Fruit fly (Drosophila melanogaster) whole organism, embryonic: ENCODE measurements around the gene Rbcn-3B.

Experiments used
- Abd-B ChIP-seq: fragments of 200-800 bp; sonication (Bioruptor generic); optimal IDR thresholded peaks from 2 replicates; lab custom pipeline; 2018; ENCODE audit warnings: missing biosample characterization, mild to moderate bottlenecking, missing genetic modification characterization, moderate library complexity
- Ada2b ChIP-seq: fragments of 200-800 bp; sonication (Bioruptor generic); IDR thresholded peaks from 2 replicates; pipeline ENCODE4 v1.3.6; 2022; ENCODE audit warnings: missing biosample characterization, missing genetic modification characterization
- Antp ChIP-seq: fragments of 200-800 bp; sonication (Bioruptor generic); optimal IDR thresholded peaks from 3 replicates; lab custom pipeline; 2016; ENCODE audit warnings: missing biosample characterization, missing genetic modification characterization
- B-H2 ChIP-seq: fragments of 200-800 bp; sonication (Bioruptor generic); optimal IDR thresholded peaks from 2 replicates; lab custom pipeline; 2018; ENCODE audit warnings: missing biosample characterization, mild to moderate bottlenecking, missing genetic modification characterization
- Bgb ChIP-seq: fragments of 200-800 bp; sonication (Bioruptor generic); IDR thresholded peaks from 2 replicates; pipeline ENCODE4 v1.3.6; 2022; ENCODE audit warnings: missing biosample characterization, missing genetic modification characterization; ENCODE audit not compliant: partially characterized antibody
- CG10274 ChIP-seq: fragments of 200-800 bp; sonication (Bioruptor generic); optimal IDR thresholded peaks from 3 replicates; lab custom pipeline; 2017; ENCODE audit warnings: missing biosample characterization, mild to moderate bottlenecking, missing genetic modification characterization
- CG12236 ChIP-seq: fragments of 200-800 bp; sonication (Bioruptor generic); optimal IDR thresholded peaks from 2 replicates; lab custom pipeline; 2016; ENCODE audit warnings: missing biosample characterization, missing genetic modification characterization
- CG12299 ChIP-seq: fragments of 200-800 bp; sonication (Bioruptor generic); optimal IDR thresholded peaks from 2 replicates; lab custom pipeline; 2018; ENCODE audit warnings: missing biosample characterization, mild to moderate bottlenecking, missing genetic modification characterization
- CG13624 ChIP-seq: fragments of 200-800 bp; sonication (Bioruptor generic); optimal IDR thresholded peaks from 2 replicates; lab custom pipeline; 2016; ENCODE audit warnings: missing biosample characterization, missing genetic modification characterization
- CG14965 ChIP-seq: fragments of 200-800 bp; sonication (Bioruptor generic); optimal IDR thresholded peaks from 2 replicates; lab custom pipeline; 2016; ENCODE audit warnings: missing biosample characterization, missing genetic modification characterization, borderline replicate concordance
- CG1603 ChIP-seq: fragments of 200-800 bp; sonication (Bioruptor generic); optimal IDR thresholded peaks from 2 replicates; lab custom pipeline; 2019; ENCODE audit warnings: missing biosample characterization, mild to moderate bottlenecking, missing genetic modification characterization, moderate library complexity
- CG16779 ChIP-seq: fragments of 200-800 bp; sonication (Bioruptor generic); IDR thresholded peaks from 2 replicates; pipeline ENCODE4 v1.3.6; 2022; ENCODE audit warnings: missing biosample characterization, missing genetic modification characterization
- CG17186 ChIP-seq: fragments of 200-800 bp; sonication (Bioruptor generic); optimal IDR thresholded peaks from 3 replicates; lab custom pipeline; 2017; ENCODE audit warnings: missing biosample characterization, missing genetic modification reagents, missing genetic modification characterization
- CG1792 ChIP-seq: fragments of 200-800 bp; sonication (Bioruptor generic); optimal IDR thresholded peaks from 2 replicates; lab custom pipeline; 2016; ENCODE audit warnings: missing biosample characterization, missing genetic modification characterization
- CG1832 ChIP-seq: fragments of 200-800 bp; sonication (Bioruptor generic); optimal IDR thresholded peaks from 2 replicates; lab custom pipeline; 2017; ENCODE audit warnings: missing biosample characterization, mild to moderate bottlenecking, missing genetic modification characterization, inconsistent platforms
- CG30020 ChIP-seq: fragments of 200-800 bp; optimal IDR thresholded peaks from 2 replicates; lab custom pipeline; 2019; ENCODE audit warnings: missing biosample characterization, mild to moderate bottlenecking, missing genetic modification characterization, moderate library complexity
- CG32532 ChIP-seq: fragments of 200-800 bp; sonication (Bioruptor generic); IDR thresholded peaks from 2 replicates; pipeline ENCODE4 v1.3.6; 2022; ENCODE audit warnings: missing biosample characterization, missing genetic modification characterization
- CG33213 ChIP-seq: fragments of 200-800 bp; sonication (Bioruptor generic); optimal IDR thresholded peaks from 3 replicates; lab custom pipeline; 2016; ENCODE audit warnings: missing biosample characterization, missing genetic modification characterization
- CG33557 ChIP-seq: fragments of 200-800 bp; sonication (Bioruptor generic); optimal IDR thresholded peaks from 2 replicates; lab custom pipeline; 2019; ENCODE audit warnings: missing biosample characterization, mild to moderate bottlenecking, missing genetic modification characterization, moderate library complexity
- CG34422 ChIP-seq: fragments of 200-800 bp; sonication (Bioruptor generic); IDR thresholded peaks from 3 replicates; pipeline ENCODE4 v1.3.6; 2022; ENCODE audit warnings: missing biosample characterization, missing genetic modification characterization
- CG5953 ChIP-seq: fragments of 200-800 bp; sonication (Bioruptor generic); IDR thresholded peaks from 2 replicates; pipeline ENCODE4 v1.3.6; 2022; ENCODE audit warnings: missing biosample characterization, missing genetic modification characterization
- CG6854 ChIP-seq: fragments of 200-800 bp; sonication (Bioruptor generic); optimal IDR thresholded peaks from 3 replicates; lab custom pipeline; 2017; ENCODE audit warnings: missing biosample characterization, mild to moderate bottlenecking, missing genetic modification characterization
- CG7556 ChIP-seq: fragments of 200-800 bp; sonication (Bioruptor generic); optimal IDR thresholded peaks from 2 replicates; lab custom pipeline; 2017; ENCODE audit warnings: missing biosample characterization, mild to moderate bottlenecking, missing genetic modification characterization
- CG7839 ChIP-seq: fragments of 200-800 bp; sonication (Bioruptor generic); optimal IDR thresholded peaks from 3 replicates; lab custom pipeline; 2018; ENCODE audit warnings: missing biosample characterization, mild to moderate bottlenecking, missing genetic modification characterization, moderate library complexity
- CHES-1-like ChIP-seq: fragments of 200-800 bp; sonication (Bioruptor generic); optimal IDR thresholded peaks from 2 replicates; lab custom pipeline; 2016; ENCODE audit warnings: missing biosample characterization, missing genetic modification characterization
- Dek ChIP-seq: fragments of 200-800 bp; sonication (Bioruptor generic); optimal IDR thresholded peaks from 3 replicates; lab custom pipeline; 2019; ENCODE audit warnings: missing biosample characterization, mild to moderate bottlenecking, missing genetic modification characterization, moderate library complexity
- HLH54F ChIP-seq: fragments of 200-800 bp; sonication (Bioruptor generic); optimal IDR thresholded peaks from 3 replicates; lab custom pipeline; 2016; ENCODE audit warnings: missing biosample characterization, missing genetic modification characterization
- HmgZ ChIP-seq: fragments of 200-800 bp; sonication (Bioruptor generic); optimal IDR thresholded peaks from 2 replicates; lab custom pipeline; 2018; ENCODE audit warnings: missing biosample characterization, mild to moderate bottlenecking, missing genetic modification characterization
- Hr78 ChIP-seq, 2 experiments: fragments of 200-800 bp in 1 of 2; fragments of >200 bp in 1 of 2; sonication (Bioruptor generic) in 1 of 2; optimal IDR thresholded peaks; 2 replicates each; lab custom pipeline; 2017 to 2019; ENCODE audit warnings: missing biosample characterization in 2 of 2, missing genetic modification characterization in 2 of 2, mild to moderate bottlenecking in 1 of 2, moderate library complexity in 1 of 2
- Hsf ChIP-seq: fragments of 200-800 bp; sonication (Bioruptor generic); optimal IDR thresholded peaks from 3 replicates; lab custom pipeline; 2016; ENCODE audit warnings: missing biosample characterization, missing genetic modification characterization
- Max ChIP-seq: fragments of 200-800 bp; sonication (Bioruptor generic); optimal IDR thresholded peaks from 2 replicates; lab custom pipeline; 2016; ENCODE audit warnings: missing biosample characterization, mild to moderate bottlenecking, missing genetic modification characterization
- NC2β ChIP-seq: fragments of 200-800 bp; sonication (Bioruptor generic); optimal IDR thresholded peaks from 2 replicates; lab custom pipeline; 2016; ENCODE audit warnings: missing biosample characterization, missing genetic modification characterization
- Ptx1 ChIP-seq: fragments of 200-800 bp; sonication (Bioruptor generic); IDR thresholded peaks from 2 replicates; pipeline ENCODE4 v1.3.6; 2022; ENCODE audit warnings: missing biosample characterization, missing genetic modification characterization
- Sry-δ ChIP-seq: fragments of 200-800 bp; sonication (Bioruptor generic); optimal IDR thresholded peaks from 2 replicates; lab custom pipeline; 2016; ENCODE audit warnings: missing biosample characterization, missing genetic modification characterization
- Ssrp ChIP-seq: fragments of 200-800 bp; sonication (Bioruptor generic); optimal IDR thresholded peaks from 2 replicates; lab custom pipeline; 2018; ENCODE audit warnings: missing biosample characterization, mild to moderate bottlenecking, missing genetic modification characterization, moderate library complexity
- TFAM ChIP-seq: fragments of 200-800 bp; sonication (Bioruptor generic); optimal IDR thresholded peaks from 2 replicates; lab custom pipeline; 2017; ENCODE audit warnings: missing biosample characterization, missing genetic modification characterization, inconsistent platforms
- Taf1 ChIP-seq: fragments of 200-800 bp; sonication (Bioruptor generic); IDR thresholded peaks from 2 replicates; pipeline ENCODE4 v1.3.6; 2022; ENCODE audit warnings: missing biosample characterization, missing genetic modification characterization
- bowl ChIP-seq: fragments of 200-800 bp; sonication (Bioruptor generic); IDR thresholded peaks from 2 replicates; pipeline ENCODE4 v1.3.6; 2022; ENCODE audit warnings: missing biosample characterization, missing genetic modification characterization
- chinmo ChIP-seq: fragments of 200-800 bp; sonication (Bioruptor generic); IDR thresholded peaks from 4 replicates; pipeline ENCODE4 v1.3.6; 2022; ENCODE audit warnings: missing biosample characterization, missing genetic modification characterization; ENCODE audit not compliant: partially characterized antibody
- crc ChIP-seq: fragments of 200-800 bp; sonication (Bioruptor generic); optimal IDR thresholded peaks from 2 replicates; lab custom pipeline; 2016; ENCODE audit warnings: missing biosample characterization, missing genetic modification characterization
- disco-r ChIP-seq: fragments of 200-800 bp; sonication (Bioruptor generic); optimal IDR thresholded peaks from 2 replicates; lab custom pipeline; 2016; ENCODE audit warnings: missing biosample characterization, missing genetic modification characterization
- grn ChIP-seq: fragments of 200-800 bp; sonication (Bioruptor generic); optimal IDR thresholded peaks from 3 replicates; lab custom pipeline; 2017; ENCODE audit warnings: missing biosample characterization, missing genetic modification characterization
- gsb-n ChIP-seq: fragments of 200-800 bp; sonication (Bioruptor generic); optimal IDR thresholded peaks from 3 replicates; lab custom pipeline; 2018; ENCODE audit warnings: missing biosample characterization, mild to moderate bottlenecking, missing genetic modification characterization
- kay ChIP-seq: fragments of 200-800 bp; sonication (Bioruptor generic); optimal IDR thresholded peaks from 2 replicates; lab custom pipeline; 2016; ENCODE audit warnings: missing biosample characterization, missing genetic modification characterization
- lbe ChIP-seq: fragments of 200-800 bp; sonication (Bioruptor generic); optimal IDR thresholded peaks from 2 replicates; lab custom pipeline; 2016; ENCODE audit warnings: missing biosample characterization, mild to moderate bottlenecking, missing genetic modification characterization
- lmd ChIP-seq: fragments of 200-800 bp; sonication (Bioruptor generic); IDR thresholded peaks from 2 replicates; pipeline ENCODE4 v1.3.6; 2022; ENCODE audit warnings: missing biosample characterization, missing genetic modification characterization
- repo ChIP-seq: fragments of 200-800 bp; sonication (Bioruptor generic); optimal IDR thresholded peaks from 2 replicates; lab custom pipeline; 2016; ENCODE audit warnings: missing biosample characterization, missing genetic modification characterization
- rib ChIP-seq: fragments of 200-800 bp; sonication (Bioruptor generic); IDR thresholded peaks from 2 replicates; pipeline ENCODE4 v1.3.6; 2022; ENCODE audit warnings: missing biosample characterization, missing genetic modification characterization
- sna ChIP-seq: fragments of 200-800 bp; sonication (Bioruptor generic); IDR thresholded peaks from 2 replicates; pipeline ENCODE4 v1.3.6; 2022; ENCODE audit warnings: missing biosample characterization, missing genetic modification characterization; ENCODE audit not compliant: partially characterized antibody
- trh ChIP-seq: fragments of 200-800 bp; sonication (Bioruptor generic); optimal IDR thresholded peaks from 2 replicates; lab custom pipeline; 2016; ENCODE audit warnings: missing biosample characterization, missing genetic modification characterization

The Rbcn-3B gene

dm6 chrX:1963591-1964216 is 55.0 kb downstream of the Rbcn-3B start (continued):
- TF ChIP-seq CG10274 (GFP tag; lab: Kevin White, UChicago) (peak; percentile 80), lbe (GFP tag; lab: Kevin White, UChicago) (no peak), NC2β (GFP tag; lab: Kevin White, UChicago) (peak; percentile 86), CG1792 (GFP tag; lab: Kevin White, UChicago) (peak; percentile 90), Hsf (peak; percentile 95), Hr78 (GFP tag; optimal IDR thresholded peaks at IDR 0.05; lab: Kevin White, UChicago) (peak in 1 of 2 experiments; percentile 77), CG32532 (GFP tag; lab: Robert Waterston, UW) (peak; percentile 92), CG33213 (GFP tag; lab: Kevin White, UChicago) (peak; percentile 92), HmgZ (tag; lab: Kevin White, UChicago) (peak; percentile 95), chinmo (GFP tag; lab: Robert Waterston, UW) (peak; percentile 64; the same call in 1 of the 4 replicates), TFAM (GFP tag; lab: Kevin White, UChicago) (peak; percentile 79), B-H2 (peak; percentile 92), Taf1 (GFP tag; lab: Robert Waterston, UW) (peak; percentile 79), CG12299 (tag; lab: Kevin White, UChicago) (peak; percentile 85), lmd (GFP tag; lab: Robert Waterston, UW) (peak; percentile 97), CG16779 (peak; percentile 91), Ada2b (peak; percentile 97), sna (GFP tag; lab: Robert Waterston, UW) (no peak), Antp (GFP tag; lab: Kevin White, UChicago) (peak; percentile 93), Abd-B (GFP tag; lab: Kevin White, UChicago) (peak; percentile 93), gsb-n (tag; lab: Kevin White, UChicago) (peak; percentile 81), Max (GFP tag; lab: Kevin White, UChicago) (peak; percentile 86), CG6854 (peak; percentile 84), CG17186 (GFP tag; lab: Kevin White, UChicago) (peak; percentile 60), CG12236 (GFP tag; lab: Kevin White, UChicago) (peak; percentile 85), CG1832 (GFP tag; lab: Kevin White, UChicago) (no peak), repo (peak; percentile 92), Dek (tag; lab: Kevin White, UChicago) (peak; percentile 92), CG1603 (peak; percentile 97), grn (peak; percentile 84), trh (GFP tag; lab: Kevin White, UChicago) (peak; percentile 73), kay (GFP tag; lab: Kevin White, UChicago) (peak; percentile 73), rib (peak; percentile 84), Sry-δ (GFP tag; lab: Kevin White, UChicago) (peak; percentile 62), Ssrp (tag; lab: Kevin White, UChicago) (peak; percentile 93), bowl (GFP tag; lab: Robert Waterston, UW) (peak; percentile 90), CG7556 (GFP tag; lab: Kevin White, UChicago) (peak; percentile 92), CG34422 (GFP tag; lab: Robert Waterston, UW) (peak; percentile 96), CG14965 (GFP tag; lab: Kevin White, UChicago) (peak; percentile 70), CG30020 (tag; lab: Kevin White, UChicago) (peak; percentile 33), Bgb (no peak), crc (GFP tag; lab: Kevin White, UChicago) (peak; percentile 78), CG5953 (GFP tag; lab: Robert Waterston, UW) (peak; percentile 97), disco-r (peak; percentile 81), CG33557 (GFP tag; lab: Kevin White, UChicago) (peak; percentile 13), CG13624 (GFP tag; lab: Kevin White, UChicago) (peak; percentile 91), HLH54F (GFP tag; lab: Kevin White, UChicago) (peak; percentile 90), Ptx1 (peak; percentile 97), CHES-1-like (GFP tag; lab: Kevin White, UChicago) (peak; percentile 92), CG7839 (tag; lab: Kevin White, UChicago) (peak; percentile 96)
